Comparison of ENCODE assay signal across 4 fruit fly cellular contexts in genomic region chr2L:10263343-10263744, dm6.
TF ChIP-seq lines count a peak whose summit lies in the region.

Rsf1 (minus strand) TSS chr2L:10263554.

- no peak for TF ChIP-seq CTCF in whole organism, embryonic (GFP tag; optimal IDR thresholded peaks at IDR 0.05; lab: Kevin White, UChicago)

TF ChIP-seq in whole organism, embryonic, 481 proteins besides CTCF, POLR2A, EP300 and RAD21 (continues in another document):
- TF ChIP-seq CG2712 (tag; optimal IDR thresholded peaks at IDR 0.05; lab: Kevin White, UChicago) (peak; percentile 20), Dad (GFP tag; optimal IDR thresholded peaks at IDR 0.05; lab: Kevin White, UChicago) (no peak), vvl (GFP tag; IDR thresholded peaks at IDR 0.05; lab: Robert Waterston, UW) (peak; percentile 56; the same call in 1 of the 2 replicates), CG34376 (GFP tag; optimal IDR thresholded peaks at IDR 0.05; lab: Kevin White, UChicago) (no peak), MBD-R2 (GFP tag; IDR thresholded peaks at IDR 0.05; lab: Robert Waterston, UW) (peak; percentile 77), CG1024 (GFP tag; IDR thresholded peaks at IDR 0.05; lab: Robert Waterston, UW) (peak; percentile 86), D19B (GFP tag; optimal IDR thresholded peaks at IDR 0.05; lab: Kevin White, UChicago) (no peak), ssp (GFP tag; IDR thresholded peaks at IDR 0.05; lab: Robert Waterston, UW) (peak; percentile 81), CG7928 (GFP tag; optimal IDR thresholded peaks at IDR 0.05; lab: Kevin White, UChicago) (peak; percentile 63), ind (GFP tag; optimal IDR thresholded peaks at IDR 0.05; lab: Kevin White, UChicago) (no peak), CG17802 (tag; optimal IDR thresholded peaks at IDR 0.05; lab: Kevin White, UChicago) (peak; percentile 89), prd (optimal IDR thresholded peaks at IDR 0.05; lab: Kevin White, UChicago) (no peak), prd (GFP tag; IDR thresholded peaks at IDR 0.05; lab: Robert Waterston, UW) (0 out of 3 replicates have a peak, but pooled peaks have one; percentile 7), MESR4 (GFP tag; optimal IDR thresholded peaks at IDR 0.05; lab: Kevin White, UChicago) (peak; percentile 97), CG4617 (GFP tag; optimal IDR thresholded peaks at IDR 0.05; lab: Kevin White, UChicago; ENCODE audit: borderline replicate concordance) (peak; percentile 62), CG1603 (tag; optimal IDR thresholded peaks at IDR 0.05; lab: Kevin White, UChicago) (peak; percentile 100), CG11085 (GFP tag; IDR thresholded peaks at IDR 0.05; lab: Robert Waterston, UW) (no peak), insv (GFP tag; optimal IDR thresholded peaks at IDR 0.05; lab: Kevin White, UChicago) (no peak), CG30020 (tag; optimal IDR thresholded peaks at IDR 0.05; lab: Kevin White, UChicago) (peak; percentile 98), fru (optimal IDR thresholded peaks at IDR 0.05; lab: Kevin White, UChicago) (no peak), CoRest (tag; optimal IDR thresholded peaks at IDR 0.05; lab: Kevin White, UChicago) (peak; percentile 41), CG32767 (GFP tag; IDR thresholded peaks at IDR 0.05; lab: Robert Waterston, UW) (peak; percentile 86)

TF ChIP-seq in whole organism, prepupa, 60 proteins besides CTCF, POLR2A, EP300 and RAD21:
- TF ChIP-seq spab (GFP tag; optimal IDR thresholded peaks at IDR 0.05; lab: Kevin White, UChicago) (no peak), Ets96B (tag; optimal IDR thresholded peaks at IDR 0.05; lab: Kevin White, UChicago) (no peak), Hr4 (GFP tag; optimal IDR thresholded peaks at IDR 0.05; lab: Kevin White, UChicago) (no peak), Smox (GFP tag; optimal IDR thresholded peaks at IDR 0.05; lab: Kevin White, UChicago) (no peak), Eip78C (GFP tag; lab: Kevin White, UChicago) (peak; percentile 18), Hr39 (GFP tag; optimal IDR thresholded peaks at IDR 0.05; lab: Kevin White, UChicago) (no peak)

TF ChIP-seq in whole organism, pupa, 21 proteins besides CTCF, POLR2A, EP300 and RAD21:
- TF ChIP-seq CG15710 (tag; optimal IDR thresholded peaks at IDR 0.05; lab: Kevin White, UChicago) = peak; percentile 8
- no peak for TF ChIP-seq CG14655 (GFP tag; optimal IDR thresholded peaks at IDR 0.05; lab: Kevin White, UChicago)
- no peak for TF ChIP-seq rn (GFP tag; IDR thresholded peaks at IDR 0.05; lab: Robert Waterston, UW)
- TF ChIP-seq CG32121 (GFP tag; IDR thresholded peaks at IDR 0.05; lab: Robert Waterston, UW) = no peak
- no peak for TF ChIP-seq CG10348 (GFP tag; IDR thresholded peaks at IDR 0.05; lab: Robert Waterston, UW)
- TF ChIP-seq EcR (GFP tag; optimal IDR thresholded peaks at IDR 0.05; lab: Kevin White, UChicago) = no peak
- no peak for TF ChIP-seq CG4496 (GFP tag; IDR thresholded peaks at IDR 0.05; lab: Robert Waterston, UW)
TF ChIP-seq in whole organism, pupa: peak in this region for 1.

TF ChIP-seq in whole organism, wandering third instar larva, 38 proteins besides CTCF, POLR2A, EP300 and RAD21:
- TF ChIP-seq Jra (GFP tag; optimal IDR thresholded peaks at IDR 0.05; lab: Kevin White, UChicago) = no peak
- TF ChIP-seq Hr78 (GFP tag; optimal IDR thresholded peaks at IDR 0.05; lab: Kevin White, UChicago) = no peak
- no peak for TF ChIP-seq Rel (GFP tag; optimal IDR thresholded peaks at IDR 0.05; lab: Kevin White, UChicago)
- peak; percentile 83 for TF ChIP-seq Rel (tag; optimal IDR thresholded peaks at IDR 0.05; lab: Kevin White, UChicago)
- no peak for TF ChIP-seq Myc (optimal IDR thresholded peaks at IDR 0.05; lab: Kevin White, UChicago)
- no peak for TF ChIP-seq Hr83 (GFP tag; optimal IDR thresholded peaks at IDR 0.05; lab: Kevin White, UChicago; ENCODE audit: poor library complexity, severe bottlenecking)
- TF ChIP-seq dl (GFP tag; optimal IDR thresholded peaks at IDR 0.05; lab: Kevin White, UChicago; ENCODE audit: insufficient read depth in 1 of 2, partially characterized antibody in 2 of 2) = peak in 1 of 2 experiments; percentile 22
TF ChIP-seq in whole organism, wandering third instar larva: peak in this region for 2.
